Fruit fly (Drosophila melanogaster): ENCODE measurements around the gene ncm.

The ncm gene

dm6 chr2L:18448639-18449430 is at the start of gene ncm (continued):
- TF ChIP-seq CG18011 (GFP tag; optimal IDR thresholded peaks at IDR 0.05) (no peak), NK7.1 (GFP tag; optimal IDR thresholded peaks at IDR 0.05) (no peak), pnt (GFP tag; optimal IDR thresholded peaks at IDR 0.05) (no peak), pita (GFP tag; optimal IDR thresholded peaks at IDR 0.05) (no peak), CG9609 (GFP tag; optimal IDR thresholded peaks at IDR 0.05) (no peak), BEAF-32 (GFP tag; optimal IDR thresholded peaks at IDR 0.05) (peak; percentile 90), CG32532 (GFP tag; IDR thresholded peaks at IDR 0.05) (no peak), CkIIα-i1 (GFP tag; IDR thresholded peaks at IDR 0.05) (no peak), CG4328 (GFP tag; optimal IDR thresholded peaks at IDR 0.05) (no peak), Dref (GFP tag; IDR thresholded peaks at IDR 0.05) (peak; percentile 92), grau (tag; optimal IDR thresholded peaks at IDR 0.05) (no peak), rib (GFP tag; IDR thresholded peaks at IDR 0.05) (no peak), kni (GFP tag; optimal IDR thresholded peaks at IDR 0.05) (no peak), CG15073 (GFP tag; optimal IDR thresholded peaks at IDR 0.05) (no peak), dimm (GFP tag; IDR thresholded peaks at IDR 0.05) (no peak), lmd (GFP tag; IDR thresholded peaks at IDR 0.05) (no peak), CG7556 (GFP tag; optimal IDR thresholded peaks at IDR 0.05) (no peak), Ada2b (GFP tag; IDR thresholded peaks at IDR 0.05) (no peak), Hand (GFP tag; optimal IDR thresholded peaks at IDR 0.05) (no peak), da (GFP tag; optimal IDR thresholded peaks at IDR 0.05) (no peak), H2.0 (GFP tag; IDR thresholded peaks at IDR 0.05) (no peak), CG5245 (GFP tag; optimal IDR thresholded peaks at IDR 0.05) (no peak), unpg (GFP tag; optimal IDR thresholded peaks at IDR 0.05) (no peak), sens (GFP tag) (peak; percentile 33), B-H2 (GFP tag; optimal IDR thresholded peaks at IDR 0.05) (no peak), Max (GFP tag; optimal IDR thresholded peaks at IDR 0.05) (peak; percentile 16), trem (tag; optimal IDR thresholded peaks at IDR 0.05) (peak; percentile 54), Dek (tag; optimal IDR thresholded peaks at IDR 0.05) (no peak), dpn (GFP tag; optimal IDR thresholded peaks at IDR 0.05) (no peak), sim (GFP tag; IDR thresholded peaks at IDR 0.05) (no peak), CG10366 (GFP tag; IDR thresholded peaks at IDR 0.05) (no peak), Doc2 (GFP tag; IDR thresholded peaks at IDR 0.05) (no peak), Sin3A (optimal IDR thresholded peaks at IDR 0.05) (peak; percentile 72), Dll (GFP tag; IDR thresholded peaks at IDR 0.05; ENCODE audit: partially characterized antibody) (peak; percentile 87), mld (GFP tag; IDR thresholded peaks at IDR 0.05; ENCODE audit: partially characterized antibody) (peak; percentile 82; the same call in 2 of the 3 replicates), abd-A (tag; optimal IDR thresholded peaks at IDR 0.05) (no peak), Scr (GFP tag; IDR thresholded peaks at IDR 0.05; ENCODE audit: partially characterized antibody) (peak; percentile 90), Hey (tag; optimal IDR thresholded peaks at IDR 0.05) (no peak), CG1024 (GFP tag; IDR thresholded peaks at IDR 0.05) (no peak), HLHmδ (GFP tag; optimal IDR thresholded peaks at IDR 0.05) (no peak), CG6765 (GFP tag; optimal IDR thresholded peaks at IDR 0.05) (no peak), H15 (GFP tag; IDR thresholded peaks at IDR 0.05) (no peak), CG32772 (GFP tag; IDR thresholded peaks at IDR 0.05) (no peak), Drgx (GFP tag; IDR thresholded peaks at IDR 0.05) (no peak), ci (GFP tag; IDR thresholded peaks at IDR 0.05) (no peak), Med (GFP tag) (peak; percentile 83), Nf-YC (tag; optimal IDR thresholded peaks at IDR 0.05) (no peak), Hmx (GFP tag; optimal IDR thresholded peaks at IDR 0.05) (no peak), prd (optimal IDR thresholded peaks at IDR 0.05) (no peak), prd (GFP tag; IDR thresholded peaks at IDR 0.05) (no peak), aop (GFP tag; IDR thresholded peaks at IDR 0.05) (no peak), gro (GFP tag; optimal IDR thresholded peaks at IDR 0.05) (no peak)

Measured in whole organism, embryonic.